Worm (Caenorhabditis elegans): ENCODE results near the gene H40L08.1.

The H40L08.1 gene

DNA sequence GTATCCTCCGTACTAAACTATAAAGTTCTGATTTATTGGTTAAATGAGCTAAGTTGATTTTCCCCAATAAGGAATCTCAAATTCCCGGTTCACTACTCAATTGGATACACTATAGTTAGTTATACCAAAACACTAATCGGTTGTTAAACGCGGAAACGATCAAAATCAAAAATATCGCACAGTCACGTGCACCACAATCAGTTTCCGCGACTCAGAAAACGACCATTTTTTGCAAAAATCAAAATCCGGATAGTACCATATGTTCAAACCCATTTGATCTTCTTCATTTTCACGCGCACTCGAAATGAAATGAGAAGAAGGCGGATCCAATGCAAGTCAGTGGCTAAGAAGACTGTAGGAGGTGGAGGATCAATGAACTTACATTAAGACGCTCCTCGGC lies 2.4 kb downstream of the H40L08.1 start:
- TF ChIP-seq Y53G8AR.9 (GFP tag; conservative IDR thresholded peaks at IDR 0.05) (no peak), nhr-179 (tag; optimal IDR thresholded peaks at IDR 0.05) (no peak), F55B11.4 (tag; optimal IDR thresholded peaks at IDR 0.05; ENCODE audit: borderline replicate concordance, insufficient read depth) (no peak), lin-26 (GFP tag; IDR thresholded peaks at IDR 0.05) (0 out of 2 replicates have a peak, but pooled peaks have one; percentile 22)

DNA sequence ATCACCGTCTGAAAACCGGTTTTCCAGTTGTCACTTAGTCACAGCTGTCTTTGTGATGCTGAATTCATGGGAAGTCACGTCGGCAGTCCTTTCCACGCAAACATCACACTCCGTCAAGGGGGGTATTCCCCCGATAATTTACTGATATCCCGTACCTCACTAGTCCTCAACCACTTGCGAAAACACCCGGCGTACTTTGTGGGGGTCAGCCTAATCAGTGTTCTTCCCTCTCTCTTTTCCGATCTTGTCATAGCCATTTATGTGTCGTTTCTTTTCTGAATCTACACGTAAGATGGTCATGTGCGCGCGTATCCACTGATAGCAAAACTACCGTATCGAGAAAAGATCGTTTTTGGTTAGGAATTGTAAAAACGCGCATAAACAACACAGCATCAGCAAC lies 4.5 kb downstream of the H40L08.1 start:
- no peak for TF ChIP-seq cebp-1 (GFP tag; IDR thresholded peaks at IDR 0.05)
- peak; percentile 9 for TF ChIP-seq cebp-1 (tag; optimal IDR thresholded peaks at IDR 0.05)
- TF ChIP-seq lin-40 (tag; optimal IDR thresholded peaks at IDR 0.05), result peak; percentile 28
- TF ChIP-seq ztf-26 (tag; optimal IDR thresholded peaks at IDR 0.05), result peak; percentile 59
- no peak for TF ChIP-seq B0336.3 (GFP tag; IDR thresholded peaks at IDR 0.05)

DNA sequence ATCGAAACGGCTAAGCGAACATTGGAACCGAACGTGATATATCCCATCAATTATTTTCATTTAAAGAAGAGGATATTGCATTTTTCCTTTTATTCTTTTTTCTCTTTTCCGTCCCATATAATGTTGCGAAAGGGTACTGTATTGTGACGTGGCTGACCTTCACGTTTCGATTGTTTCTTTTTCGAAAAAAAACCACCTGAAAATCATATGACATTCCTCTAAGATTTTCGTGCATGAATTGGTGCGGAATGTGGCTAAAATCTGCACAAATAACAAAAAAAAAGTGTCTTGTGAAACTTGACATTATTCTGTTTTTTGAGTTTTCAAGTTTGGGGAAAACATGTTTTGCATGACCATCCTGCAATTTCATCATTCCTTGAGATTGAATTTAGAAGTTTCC lies 5.6 kb downstream of the H40L08.1 start:
- TF ChIP-seq cebp-1 (GFP tag; IDR thresholded peaks at IDR 0.05) (no peak), cebp-1 (tag; optimal IDR thresholded peaks at IDR 0.05) (peak; percentile 26), efl-1 (GFP tag; optimal IDR thresholded peaks at IDR 0.05) (no peak), K11D2.4 (GFP tag; IDR thresholded peaks at IDR 0.05) (0 out of 2 replicates have a peak, but pooled peaks have one; percentile 31)

DNA sequence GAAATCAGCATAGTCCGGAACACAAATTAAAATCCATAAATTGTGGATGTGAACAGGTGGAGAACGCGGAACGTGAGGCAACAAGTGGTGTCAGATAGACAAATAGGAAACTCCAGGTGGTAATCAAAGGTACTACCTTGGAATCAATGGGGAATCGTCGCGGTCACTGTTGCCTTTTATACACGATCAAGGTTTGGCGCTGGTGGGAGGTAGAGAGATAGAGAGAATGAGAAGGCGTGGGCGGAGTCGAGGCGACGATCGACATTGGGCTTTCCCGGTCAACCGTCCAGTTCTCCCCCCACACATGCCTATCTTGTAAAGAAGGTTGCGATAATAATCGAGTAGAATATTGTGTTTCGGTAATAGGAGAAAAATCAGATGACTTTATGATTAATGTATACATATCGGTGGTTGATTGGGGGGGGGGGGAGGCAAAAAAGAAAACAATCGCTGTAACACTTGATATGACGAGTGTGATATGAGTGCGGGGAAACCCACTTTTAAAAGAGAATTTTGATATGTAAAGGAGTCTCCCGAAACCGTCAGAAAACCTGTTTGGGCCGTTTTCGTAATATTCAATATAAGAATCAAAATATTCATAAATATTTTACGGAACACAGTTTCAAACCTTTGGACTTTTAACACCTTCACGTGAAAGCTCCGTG lies 6.2 kb downstream of the H40L08.1 start, which contains the start of the genes H40L08.8, H40L08.2 and H40L08.7:
Gene H40L08.8, minus strand, starts transcription at position 37 of the 665 bp plus-strand sequence.
Gene H40L08.2, minus strand, starts transcription at position 148 of the 665 bp plus-strand sequence.
Gene H40L08.7, minus strand, starts transcription at position 148 of the 665 bp plus-strand sequence.
- no peak for TF ChIP-seq lin-26 (GFP tag; IDR thresholded peaks at IDR 0.05)
- no peak for TF ChIP-seq Y56A3A.18 (GFP tag; IDR thresholded peaks at IDR 0.05)
- no peak for TF ChIP-seq aptf-2 (GFP tag; conservative IDR thresholded peaks at IDR 0.05)
- no peak for TF ChIP-seq rpc-1 (optimal IDR thresholded peaks at IDR 0.05)
- no peak for TF ChIP-seq rpc-1 (tag; optimal IDR thresholded peaks at IDR 0.05)
- TF ChIP-seq akir-1 (GFP tag; optimal IDR thresholded peaks at IDR 0.05), result no peak
- no peak for TF ChIP-seq nhr-120 (GFP tag; IDR thresholded peaks at IDR 0.05)

DNA sequence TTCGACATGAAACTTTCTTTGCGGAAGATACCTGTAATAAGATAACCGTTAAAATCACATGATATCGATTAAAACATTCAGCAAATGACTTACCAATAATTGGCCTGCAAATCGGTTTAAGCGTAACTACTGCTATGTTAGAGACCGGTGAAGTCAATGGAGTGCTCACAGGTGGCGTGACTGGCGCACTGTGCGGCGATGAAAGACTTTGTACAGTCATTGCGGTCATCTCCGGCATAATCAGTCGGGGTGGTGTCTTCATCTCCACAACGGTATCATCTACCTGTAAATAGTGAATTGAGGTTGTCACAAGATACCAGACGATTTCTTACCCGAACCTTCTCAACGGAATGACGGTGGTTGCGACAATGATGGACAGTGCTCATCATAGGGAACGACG lies 7.0 kb downstream of the H40L08.1 start:
- TF ChIP-seq mes-4 (tag; optimal IDR thresholded peaks at IDR 0.05) (no peak), mcd-1 (GFP tag; IDR thresholded peaks at IDR 0.05) (no peak), madf-6 (GFP tag; IDR thresholded peaks at IDR 0.05) (0 out of 2 replicates have a peak, but pooled peaks have one; percentile 6), Y53F4B.3 (GFP tag; IDR thresholded peaks at IDR 0.05) (no peak), Y56A3A.18 (GFP tag; IDR thresholded peaks at IDR 0.05) (0 out of 2 replicates have a peak, but pooled peaks have one; percentile 28), ama-1 (optimal IDR thresholded peaks at IDR 0.05) (peak; percentile 13), ama-1 (GFP tag; optimal IDR thresholded peaks at IDR 0.05) (no peak)

DNA sequence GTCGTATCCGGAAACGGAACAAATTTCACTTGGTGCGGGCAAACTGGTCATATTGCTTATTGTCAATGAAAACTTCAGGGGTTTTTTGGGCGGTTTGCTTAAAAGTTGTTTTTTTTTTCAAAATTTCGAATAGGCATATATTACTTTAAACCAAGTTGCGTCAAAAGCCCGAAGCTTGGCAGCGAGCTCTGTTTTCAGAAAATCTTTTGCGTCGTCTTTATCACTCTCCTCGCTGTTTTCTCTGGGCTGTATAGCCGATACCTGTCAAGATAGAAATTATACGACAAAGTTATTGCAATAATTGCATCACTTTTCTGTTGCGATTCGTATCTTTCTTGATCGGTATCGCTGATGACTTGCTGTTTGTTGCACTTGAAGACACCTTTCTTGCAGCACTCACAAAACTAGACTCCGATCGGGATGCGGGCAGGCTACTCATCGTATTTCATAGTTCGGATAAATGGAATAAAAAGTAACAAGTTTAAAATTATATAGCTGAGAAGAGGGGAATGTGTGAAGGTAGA lies 7.8 kb downstream of the H40L08.1 start, which contains the start of the genes H40L08.3 and H40L08.9:
Gene H40L08.3, minus strand, starts transcription at position 51 of the 524 bp plus-strand sequence.
Gene H40L08.9, minus strand, starts transcription at position 439 of the 524 bp plus-strand sequence.
- TF ChIP-seq sptf-2 (GFP tag; optimal IDR thresholded peaks at IDR 0.05) (no peak), chd-7 (tag; optimal IDR thresholded peaks at IDR 0.05) (no peak), akir-1 (GFP tag; optimal IDR thresholded peaks at IDR 0.05) (no peak), ztf-18 (tag; optimal IDR thresholded peaks at IDR 0.05) (no peak), F57C9.4 (tag; optimal IDR thresholded peaks at IDR 0.05) (no peak), mcd-1 (GFP tag; IDR thresholded peaks at IDR 0.05) (no peak), nhr-120 (GFP tag; IDR thresholded peaks at IDR 0.05) (no peak), gei-17 (GFP tag; optimal IDR thresholded peaks at IDR 0.05) (peak; percentile 22), mel-28 (tag; optimal IDR thresholded peaks at IDR 0.05; ENCODE audit: borderline replicate concordance) (peak; percentile 6), T26A5.8 (tag; optimal IDR thresholded peaks at IDR 0.05) (no peak), him-1 (tag; optimal IDR thresholded peaks at IDR 0.05) (no peak), ceh-79 (tag; optimal IDR thresholded peaks at IDR 0.05) (no peak), ceh-91 (GFP tag; IDR thresholded peaks at IDR 0.05) (no peak), Y53F4B.3 (GFP tag; IDR thresholded peaks at IDR 0.05) (no peak), atf-7 (tag; optimal IDR thresholded peaks at IDR 0.05) (peak; percentile 6), zim-3 (tag; optimal IDR thresholded peaks at IDR 0.05) (peak; percentile 42), B0019.2 (GFP tag; conservative IDR thresholded peaks at IDR 0.05) (no peak), ets-4 (GFP tag; optimal IDR thresholded peaks at IDR 0.05) (no peak), nhr-179 (tag; optimal IDR thresholded peaks at IDR 0.05) (no peak), C17E4.6 (GFP tag; IDR thresholded peaks at IDR 0.05) (0 out of 2 replicates have a peak, but pooled peaks have one; percentile 3), let-607 (tag; optimal IDR thresholded peaks at IDR 0.05) (no peak)
